Worm (Caenorhabditis elegans) whole organism, mixed stage, embryonic: ENCODE measurements around the gene R12B2.8.

Experiments used
- M03D4.4 ChIP-seq: sonication (generic microtip); optimal IDR thresholded peaks from 2 replicates; lab custom pipeline; 2017; ENCODE audit warnings: mild to moderate bottlenecking, missing genetic modification characterization, missing compliant biosample characterization
- bed-3 ChIP-seq: fragments of 200-800 bp; sonication (Bioruptor generic); optimal IDR thresholded peaks from 3 replicates; lab custom pipeline; 2018; ENCODE audit warnings: mild to moderate bottlenecking, missing genetic modification characterization, moderate library complexity, missing compliant biosample characterization
- blmp-1 ChIP-seq: fragments of 150-350 bp; optimal IDR thresholded peaks from 2 replicates; lab custom pipeline; 2014; ENCODE audit warnings: missing biosample characterization, missing genetic modification characterization
- ceh-39 ChIP-seq: fragments of 150-350 bp; optimal IDR thresholded peaks from 2 replicates; lab custom pipeline; 2014; ENCODE audit warnings: missing biosample characterization, missing genetic modification characterization
- ceh-43 ChIP-seq: fragments of 200-800 bp; sonication (Bioruptor generic); optimal IDR thresholded peaks from 2 replicates; lab custom pipeline; 2018; ENCODE audit warnings: mild to moderate bottlenecking, missing genetic modification characterization, moderate library complexity, missing compliant biosample characterization
- ces-1 ChIP-seq: fragments of 150-350 bp; optimal IDR thresholded peaks from 2 replicates; lab custom pipeline; 2014; ENCODE audit warnings: missing biosample characterization, missing genetic modification reagents, missing genetic modification characterization
- cnd-1 ChIP-seq: fragments of 200-800 bp; sonication (Bioruptor generic); optimal IDR thresholded peaks from 2 replicates; lab custom pipeline; 2018; ENCODE audit warnings: mild to moderate bottlenecking, missing genetic modification characterization, missing compliant biosample characterization
- drap-1 ChIP-seq: fragments of 200-800 bp; sonication (Bioruptor generic); optimal IDR thresholded peaks from 3 replicates; lab custom pipeline; 2018; ENCODE audit warnings: mild to moderate bottlenecking, missing genetic modification characterization, missing compliant biosample characterization
- elt-3 ChIP-seq: fragments of 150-350 bp; optimal IDR thresholded peaks from 2 replicates; lab custom pipeline; 2014; ENCODE audit warnings: missing biosample characterization, missing genetic modification characterization
- flh-1 ChIP-seq: fragments of 200-800 bp; sonication (Bioruptor generic); optimal IDR thresholded peaks from 2 replicates; lab custom pipeline; 2018; ENCODE audit warnings: mild to moderate bottlenecking, missing genetic modification characterization, moderate library complexity, missing compliant biosample characterization
- ham-2 ChIP-seq: fragments of 200-800 bp; sonication (Bioruptor generic); optimal IDR thresholded peaks from 2 replicates; lab custom pipeline; 2018; ENCODE audit warnings: mild to moderate bottlenecking, missing genetic modification characterization, missing compliant biosample characterization
- lin-32 ChIP-seq: fragments of 200-800 bp; sonication (Bioruptor generic); optimal IDR thresholded peaks from 2 replicates; lab custom pipeline; 2018; ENCODE audit warnings: mild to moderate bottlenecking, missing genetic modification characterization, missing compliant biosample characterization
- lsy-2 ChIP-seq: fragments of 150-350 bp; optimal IDR thresholded peaks from 2 replicates; lab custom pipeline; 2014; ENCODE audit warnings: missing biosample characterization, missing genetic modification characterization
- mab-5 ChIP-seq: fragments of 150-350 bp; optimal IDR thresholded peaks from 2 replicates; lab custom pipeline; 2014; ENCODE audit warnings: missing biosample characterization, missing genetic modification characterization
- mep-1 ChIP-seq: fragments of 150-350 bp; optimal IDR thresholded peaks from 2 replicates; lab custom pipeline; 2017; ENCODE audit warnings: missing biosample characterization, missing genetic modification reagents, missing genetic modification characterization, inconsistent platforms
- nhr-12 ChIP-seq: fragments of 150-350 bp; optimal IDR thresholded peaks from 2 replicates; lab custom pipeline; 2014; ENCODE audit warnings: missing biosample characterization, missing genetic modification characterization
- nhr-2 ChIP-seq: fragments of 150-350 bp; optimal IDR thresholded peaks from 2 replicates; lab custom pipeline; 2014; ENCODE audit warnings: missing biosample characterization, missing genetic modification characterization
- nhr-237 ChIP-seq: fragments of 150-350 bp; optimal IDR thresholded peaks from 2 replicates; lab custom pipeline; 2014; ENCODE audit warnings: missing biosample characterization, missing genetic modification characterization
- nhr-28 ChIP-seq: fragments of 150-350 bp; optimal IDR thresholded peaks from 2 replicates; lab custom pipeline; 2014; ENCODE audit warnings: missing biosample characterization, missing genetic modification characterization
- nhr-76 ChIP-seq: sonication (generic microtip); optimal IDR thresholded peaks from 2 replicates; lab custom pipeline; 2017; ENCODE audit warnings: missing biosample characterization, missing genetic modification characterization
- pha-4 ChIP-seq: fragments of 150-350 bp; optimal IDR thresholded peaks from 2 replicates; lab custom pipeline; 2018; ENCODE audit warnings: missing biosample characterization, missing genetic modification reagents, missing genetic modification characterization
- sem-2 ChIP-seq: fragments of 200-800 bp; sonication (Bioruptor generic); optimal IDR thresholded peaks from 2 replicates; lab custom pipeline; 2018; ENCODE audit warnings: mild to moderate bottlenecking, missing genetic modification characterization, missing compliant biosample characterization
- snpc-4 ChIP-seq: fragments of 150-350 bp; optimal IDR thresholded peaks from 2 replicates; lab custom pipeline; 2014; ENCODE audit warnings: missing biosample characterization, missing genetic modification characterization
- sptf-1 ChIP-seq: sonication (generic microtip); optimal IDR thresholded peaks from 2 replicates; lab custom pipeline; 2017; ENCODE audit warnings: mild to moderate bottlenecking, missing genetic modification characterization, moderate library complexity, missing compliant biosample characterization
- tbx-8 ChIP-seq: fragments of 200-800 bp; sonication (Bioruptor generic); optimal IDR thresholded peaks from 2 replicates; lab custom pipeline; 2018; ENCODE audit warnings: mild to moderate bottlenecking, missing genetic modification characterization, moderate library complexity, missing compliant biosample characterization
- unc-39 ChIP-seq: fragments of 150-350 bp; optimal IDR thresholded peaks from 2 replicates; lab custom pipeline; 2014; ENCODE audit warnings: missing biosample characterization, missing genetic modification characterization
- unc-62 ChIP-seq: fragments of 150-350 bp; optimal IDR thresholded peaks from 2 replicates; lab custom pipeline; 2014; ENCODE audit warnings: missing biosample characterization, missing genetic modification reagents, missing genetic modification characterization
- ztf-11 ChIP-seq: fragments of 150-350 bp; optimal IDR thresholded peaks from 2 replicates; lab custom pipeline; 2014; ENCODE audit warnings: missing biosample characterization, missing genetic modification characterization

The R12B2.8 gene

ce11 chrIII:5840277-5840676 lies 16.6 kb downstream of the R12B2.8 start:
- peak; percentile 27 for TF ChIP-seq ces-1 (GFP tag; lab: Kevin White, UChicago)
- no peak for TF ChIP-seq snpc-4 (tag; lab: Kevin White, UChicago)

ce11 chrIII:5840815-5841573 lies 17.3 kb downstream of the R12B2.8 start:
- no peak for TF ChIP-seq snpc-4 (tag; lab: Kevin White, UChicago)

- no peak for TF ChIP-seq mab-5 (tag; lab: Kevin White, UChicago)
- TF ChIP-seq nhr-237 = no peak
- no peak for TF ChIP-seq lin-32
- TF ChIP-seq sem-2 (GFP tag; lab: Kevin White, UChicago) = no peak
- no peak for TF ChIP-seq tbx-8 (GFP tag; lab: Kevin White, UChicago)
- TF ChIP-seq nhr-2 (tag; lab: Kevin White, UChicago) = no peak
- TF ChIP-seq ceh-39 (tag; lab: Kevin White, UChicago) = no peak
- TF ChIP-seq mep-1 (tag; lab: Kevin White, UChicago) = no peak
- TF ChIP-seq ham-2 (GFP tag; lab: Kevin White, UChicago) = no peak
- TF ChIP-seq bed-3 = no peak
- TF ChIP-seq cnd-1 = no peak
Observed at ce11 chrIII:5841676-5842075, 18.0 kb downstream of the R12B2.8 start.

- no peak for TF ChIP-seq flh-1 (GFP tag; lab: Kevin White, UChicago)
- TF ChIP-seq unc-62 = no peak
- TF ChIP-seq nhr-76 (tag; lab: Kevin White, UChicago) = no peak
- no peak for TF ChIP-seq elt-3
- TF ChIP-seq lsy-2 (tag; lab: Kevin White, UChicago) = no peak
- no peak for TF ChIP-seq unc-39 (tag; lab: Kevin White, UChicago)
- TF ChIP-seq tbx-8 (GFP tag; lab: Kevin White, UChicago) = no peak
- no peak for TF ChIP-seq M03D4.4 (tag; lab: Kevin White, UChicago)
- no peak for TF ChIP-seq nhr-2 (tag; lab: Kevin White, UChicago)
- no peak for TF ChIP-seq ceh-43 (GFP tag; lab: Kevin White, UChicago)
- no peak for TF ChIP-seq nhr-28 (tag; lab: Kevin White, UChicago)
- TF ChIP-seq pha-4 = no peak
- TF ChIP-seq sptf-1 (tag; lab: Kevin White, UChicago) = no peak
- no peak for TF ChIP-seq snpc-4 (tag; lab: Kevin White, UChicago)
Observed at ce11 chrIII:5842920-5843319, 19.2 kb downstream of the R12B2.8 start.

DNA sequence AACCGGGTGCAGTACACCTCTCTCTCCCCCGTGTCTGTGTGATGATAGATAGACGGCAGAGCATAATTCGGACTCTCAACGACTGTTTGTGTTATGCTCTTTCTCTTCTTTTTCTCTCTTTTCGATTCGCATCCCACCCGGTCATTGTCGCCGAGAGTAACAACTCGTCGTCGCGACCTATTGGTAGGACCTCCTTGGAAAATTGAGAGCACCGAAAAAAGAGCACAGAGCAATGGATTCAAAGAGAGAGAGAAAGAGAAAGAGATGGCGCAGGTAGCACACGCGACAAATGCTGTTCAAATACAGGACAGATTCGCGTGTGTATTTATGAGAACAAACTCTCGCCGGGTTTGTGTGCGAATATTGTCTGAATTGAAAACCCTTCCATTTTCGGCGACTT lies 19.9 kb downstream of the R12B2.8 start:
- no peak for TF ChIP-seq flh-1 (GFP tag; lab: Kevin White, UChicago)
- no peak for TF ChIP-seq ztf-11 (tag; lab: Kevin White, UChicago)
- TF ChIP-seq drap-1 (GFP tag; lab: Kevin White, UChicago) = no peak
- TF ChIP-seq nhr-12 (tag; lab: Kevin White, UChicago) = no peak
- no peak for TF ChIP-seq ceh-39 (tag; lab: Kevin White, UChicago)
- no peak for TF ChIP-seq sptf-1 (tag; lab: Kevin White, UChicago)
- TF ChIP-seq blmp-1 (tag; lab: Kevin White, UChicago) = no peak
- TF ChIP-seq nhr-2 (tag; lab: Kevin White, UChicago) = no peak

DNA sequence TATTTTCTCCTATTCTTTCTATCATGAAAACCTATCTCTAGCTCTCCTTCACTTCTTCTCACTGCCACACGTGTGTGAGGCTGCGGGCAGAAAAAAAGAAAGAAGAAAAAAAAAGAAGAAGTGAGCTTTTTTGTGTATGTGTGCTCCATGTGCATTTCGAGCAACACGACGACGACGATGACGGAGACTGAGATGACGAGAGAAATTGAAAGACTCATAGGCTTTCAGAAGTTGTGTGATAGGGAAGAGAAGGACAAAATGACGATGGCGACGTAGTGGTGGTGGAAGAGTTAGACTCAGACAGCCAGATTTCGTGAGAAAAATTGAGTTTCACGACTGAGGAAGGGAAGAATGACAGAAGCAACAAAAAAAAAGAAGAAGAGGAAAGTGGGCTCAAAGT lies 21.8 kb downstream of the R12B2.8 start:
- TF ChIP-seq nhr-237 (no peak), ces-1 (GFP tag; lab: Kevin White, UChicago) (peak; percentile 85)

DNA sequence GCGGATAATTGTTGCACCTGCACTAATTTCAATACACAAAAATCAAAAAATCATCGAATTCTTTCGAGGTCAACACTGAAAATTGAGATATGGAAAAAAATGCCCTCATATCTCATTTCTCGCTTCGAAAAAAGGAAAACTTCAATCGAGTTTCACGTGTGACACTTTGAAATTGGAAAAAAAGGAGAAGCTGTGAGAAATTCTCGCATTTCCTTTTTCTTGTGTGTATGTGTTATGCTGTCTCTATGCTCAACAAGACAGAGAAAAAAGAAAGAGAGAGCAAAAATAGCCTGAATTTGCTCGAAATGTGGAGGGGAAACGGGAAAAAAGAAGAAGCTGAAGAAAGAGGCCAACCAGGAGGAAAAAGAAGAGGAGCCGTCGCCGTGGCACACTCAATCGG lies 22.7 kb downstream of the R12B2.8 start:
- TF ChIP-seq lsy-2 (tag; lab: Kevin White, UChicago) (no peak), ces-1 (GFP tag; lab: Kevin White, UChicago) (peak; percentile 39), sem-2 (GFP tag; lab: Kevin White, UChicago) (no peak), nhr-237 (no peak)
